Fruit fly (Drosophila melanogaster): ENCODE measurements around the gene Mlp84B.

DNA sequence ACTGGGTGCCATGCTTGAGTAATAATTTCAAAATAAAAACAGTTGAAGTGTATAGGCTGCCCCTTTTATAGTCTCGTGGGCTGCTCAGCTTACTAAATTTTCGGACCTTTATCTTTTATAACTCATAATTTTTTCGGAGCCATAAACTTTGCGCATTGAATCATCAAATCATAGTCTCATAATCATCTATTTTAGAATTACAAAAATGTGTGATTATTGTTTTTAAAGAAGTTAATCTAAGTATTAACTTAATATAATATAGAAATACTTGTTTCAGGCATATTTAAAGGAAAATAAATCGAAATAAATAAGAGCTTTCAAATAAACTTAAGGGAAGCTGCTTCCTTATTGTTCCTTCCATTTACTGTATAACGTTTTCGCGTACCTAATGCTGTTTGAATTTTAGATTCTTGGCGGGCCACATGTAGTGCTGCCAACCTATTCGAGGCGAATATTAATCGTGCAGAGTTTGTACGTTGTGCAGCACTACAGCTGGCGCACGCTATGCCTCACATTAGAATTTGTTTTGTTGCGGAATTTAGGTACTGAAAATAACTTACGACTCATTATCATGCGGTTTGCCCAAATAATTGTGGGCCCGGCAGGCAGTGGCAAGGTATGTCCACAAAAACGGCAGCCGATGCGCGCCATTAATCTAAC lies 26.8 kb upstream of the Mlp84B start, which contains the start of the genes CG14610 and CG2656:
- TF ChIP-seq Blimp-1 (GFP tag; optimal IDR thresholded peaks at IDR 0.05) (no peak), Sox14 (GFP tag; optimal IDR thresholded peaks at IDR 0.05) (peak; percentile 76), net (GFP tag; optimal IDR thresholded peaks at IDR 0.05) (no peak), dac (GFP tag; optimal IDR thresholded peaks at IDR 0.05) (peak; percentile 45), OdsH (GFP tag; optimal IDR thresholded peaks at IDR 0.05) (peak; percentile 71), CG15336 (GFP tag; IDR thresholded peaks at IDR 0.05) (peak; percentile 28; the same call in 1 of the 2 replicates), eg (GFP tag; IDR thresholded peaks at IDR 0.05) (no peak; the same call in 2 of the 3 replicates), Hr39 (GFP tag; optimal IDR thresholded peaks at IDR 0.05) (peak; percentile 76), svp (GFP tag) (no peak), CG7368 (GFP tag; optimal IDR thresholded peaks at IDR 0.05) (peak; percentile 43), CG9139 (GFP tag; optimal IDR thresholded peaks at IDR 0.05) (no peak), CG6808 (GFP tag; optimal IDR thresholded peaks at IDR 0.05) (no peak), Eip78C (GFP tag) (peak; percentile 76), CG3032 (tag; optimal IDR thresholded peaks at IDR 0.05) (peak; percentile 36)

All from whole organism, prepupa.